Fruit fly (Drosophila melanogaster): ENCODE data around the gene Spindly.

Spindly gene

DNA sequence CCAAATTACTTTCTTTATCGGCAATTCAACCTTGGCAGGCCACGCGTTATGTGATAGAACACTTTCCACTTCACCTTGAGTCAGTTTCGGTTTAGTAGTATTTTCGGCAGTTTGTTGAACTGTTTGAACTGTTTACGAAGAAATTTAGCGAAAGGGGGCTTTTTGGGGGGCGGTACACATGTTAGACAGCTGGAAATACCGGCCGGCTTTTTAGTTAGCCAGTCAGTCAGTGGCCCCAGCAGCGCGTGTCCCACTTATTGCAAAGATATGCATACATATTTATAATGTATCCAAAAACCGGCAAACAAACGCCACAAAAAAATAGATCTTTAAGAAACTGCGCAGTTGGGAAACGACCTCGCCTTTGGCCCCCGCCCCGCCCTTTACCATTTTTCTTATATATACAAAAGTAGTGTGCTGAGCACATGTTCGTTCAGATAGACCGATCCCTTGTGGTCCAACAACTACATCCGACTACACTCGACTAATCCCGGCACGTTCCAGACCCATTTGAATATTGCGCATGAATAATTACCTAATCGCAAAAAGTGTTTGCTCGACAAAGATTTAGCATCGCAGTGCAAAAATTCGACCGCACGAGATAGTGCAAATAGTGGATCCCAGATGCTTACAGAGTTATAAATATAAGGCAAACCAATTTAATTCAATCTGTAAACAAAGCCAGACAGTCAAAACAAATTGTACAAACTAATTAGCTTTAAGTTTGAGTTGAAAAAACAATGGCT lies 50.2 kb downstream of the Spindly start:
- TF ChIP-seq Clk (GFP tag; optimal IDR thresholded peaks at IDR 0.05) (peak; percentile 8), CG7101 (tag; optimal IDR thresholded peaks at IDR 0.05) (no peak), Mnt (GFP tag; optimal IDR thresholded peaks at IDR 0.05) (peak; percentile 82), tj (GFP tag; optimal IDR thresholded peaks at IDR 0.05) (peak; percentile 94)

DNA sequence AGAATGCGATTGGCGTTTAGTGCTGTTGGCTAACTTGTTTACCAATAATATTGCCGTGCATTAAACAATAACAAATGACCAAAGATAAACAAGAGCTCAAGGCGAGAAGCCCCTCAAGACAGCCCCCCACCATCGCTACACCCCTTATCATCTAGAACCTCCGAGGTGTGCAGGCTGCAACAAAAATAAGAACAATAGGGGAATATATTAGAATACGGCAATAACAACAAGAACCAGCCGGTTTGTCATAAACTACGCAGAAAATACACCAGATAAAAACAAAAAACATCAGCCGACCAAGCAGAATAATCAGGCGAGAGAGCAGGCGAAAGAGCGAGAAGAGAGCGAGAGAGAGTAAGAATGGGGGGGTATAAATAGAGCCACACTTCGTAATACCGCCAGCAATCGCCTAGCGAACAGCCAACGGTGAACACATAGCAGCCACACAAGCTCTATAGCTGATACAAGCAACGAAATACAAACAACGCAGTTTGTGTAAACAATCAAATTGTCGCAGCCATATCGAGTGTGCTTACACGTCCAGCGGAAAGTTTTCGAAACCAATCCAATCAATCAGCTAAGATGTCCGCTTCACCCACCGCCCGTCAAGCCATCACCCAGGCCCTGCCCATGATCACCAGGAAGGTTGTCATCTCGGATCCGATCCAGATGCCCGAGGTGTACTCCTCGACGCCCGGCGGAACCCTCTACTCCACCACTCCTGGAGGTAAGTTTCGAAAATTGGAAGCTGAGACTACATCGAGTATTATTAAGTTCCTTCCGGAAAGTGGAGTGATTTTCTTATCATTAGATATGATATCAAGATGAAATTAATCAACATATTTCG lies 51.9 kb downstream of the Spindly start, which contains the start of gene Thor:
Gene Thor (plus strand): TSS at position 401 of the 847 bp plus-strand sequence.
- TF ChIP-seq cic (GFP tag; optimal IDR thresholded peaks at IDR 0.05) (peak; percentile 96), CG1620 (GFP tag; optimal IDR thresholded peaks at IDR 0.05) (peak; percentile 65), kay (GFP tag; ENCODE audit: borderline replicate concordance) (peak; percentile 99), tj (GFP tag; optimal IDR thresholded peaks at IDR 0.05) (peak; percentile 83), bab1 (GFP tag; optimal IDR thresholded peaks at IDR 0.05) (peak; percentile 73), CG11617 (GFP tag; optimal IDR thresholded peaks at IDR 0.05) (peak; percentile 75), Mnt (GFP tag; optimal IDR thresholded peaks at IDR 0.05) (peak; percentile 87), CG5204 (GFP tag; optimal IDR thresholded peaks at IDR 0.05) (peak; percentile 59), Clk (GFP tag; optimal IDR thresholded peaks at IDR 0.05) (peak; percentile 79), CG33017 (tag; optimal IDR thresholded peaks at IDR 0.05) (peak; percentile 84), CG7045 (GFP tag; optimal IDR thresholded peaks at IDR 0.05) (peak; percentile 81), CG7101 (tag; optimal IDR thresholded peaks at IDR 0.05) (peak; percentile 68), pad (GFP tag; optimal IDR thresholded peaks at IDR 0.05) (peak; percentile 87), CG14711 (tag; optimal IDR thresholded peaks at IDR 0.05) (peak; percentile 37), toe (GFP tag; optimal IDR thresholded peaks at IDR 0.05) (peak; percentile 57), Hr96 (GFP tag; optimal IDR thresholded peaks at IDR 0.05) (peak; percentile 82), CG12768 (GFP tag; optimal IDR thresholded peaks at IDR 0.05) (peak; percentile 87), cnc (optimal IDR thresholded peaks at IDR 0.05) (peak in 1 of 2 experiments; percentile 55), ovo (GFP tag; optimal IDR thresholded peaks at IDR 0.05) (peak; percentile 82), Crg-1 (GFP tag; optimal IDR thresholded peaks at IDR 0.05) (peak; percentile 83)
